Fruit fly (Drosophila melanogaster) whole organism, pupa: ENCODE data around the gene CG42538.

Experiments used
- CG10348 ChIP-seq: fragments of 200-800 bp; sonication (Bioruptor generic); IDR thresholded peaks from 2 replicates; pipeline ENCODE4 v1.3.6; 2022; ENCODE audit warnings: missing biosample characterization, missing genetic modification characterization
- CG14655 ChIP-seq: fragments of 200-800 bp; sonication (Bioruptor generic); optimal IDR thresholded peaks from 3 replicates; lab custom pipeline; 2017; ENCODE audit warnings: mild to moderate bottlenecking, missing biosample characterization, missing genetic modification reagents, missing genetic modification characterization
- CG15710 ChIP-seq: fragments of 200-800 bp; sonication (Bioruptor generic); optimal IDR thresholded peaks from 2 replicates; lab custom pipeline; 2018; ENCODE audit warnings: missing biosample characterization, mild to moderate bottlenecking, missing genetic modification characterization, moderate library complexity
- CG17806 ChIP-seq: fragments of 200-800 bp; sonication (Bioruptor generic); optimal IDR thresholded peaks from 2 replicates; lab custom pipeline; 2018; ENCODE audit warnings: missing biosample characterization, mild to moderate bottlenecking, missing genetic modification characterization, moderate library complexity
- CG4496 ChIP-seq: fragments of 200-800 bp; sonication (Bioruptor generic); IDR thresholded peaks from 3 replicates; pipeline ENCODE4 v1.3.6; 2022; ENCODE audit warnings: missing biosample characterization, missing genetic modification characterization
- CG8159 ChIP-seq: fragments of 200-800 bp; sonication (Bioruptor generic); optimal IDR thresholded peaks from 3 replicates; lab custom pipeline; 2018; ENCODE audit warnings: missing biosample characterization, mild to moderate bottlenecking, missing genetic modification characterization, moderate library complexity
- CG8301 ChIP-seq: fragments of 200-800 bp; sonication (Bioruptor generic); optimal IDR thresholded peaks from 2 replicates; lab custom pipeline; 2018; ENCODE audit warnings: missing biosample characterization, mild to moderate bottlenecking, missing genetic modification characterization
- CG9948 ChIP-seq: fragments of 200-800 bp; sonication (Bioruptor generic); optimal IDR thresholded peaks from 2 replicates; lab custom pipeline; 2018; ENCODE audit warnings: missing biosample characterization, mild to moderate bottlenecking, missing genetic modification characterization, moderate library complexity
- D1 ChIP-seq: fragments of 200-800 bp; sonication (Bioruptor generic); optimal IDR thresholded peaks from 2 replicates; lab custom pipeline; 2018; ENCODE audit warnings: missing biosample characterization, mild to moderate bottlenecking, missing genetic modification characterization, moderate library complexity
- EcR ChIP-seq: fragments of 200-800 bp; sonication (Bioruptor generic); optimal IDR thresholded peaks from 3 replicates; lab custom pipeline; 2019; ENCODE audit warnings: missing biosample characterization, missing genetic modification characterization, mild to moderate bottlenecking, moderate library complexity, missing genetic modification reagents
- Pif1B ChIP-seq: fragments of 200-800 bp; sonication (Bioruptor generic); optimal IDR thresholded peaks from 3 replicates; lab custom pipeline; 2016; ENCODE audit warnings: missing biosample characterization, missing genetic modification characterization
- fd96Ca ChIP-seq: fragments of 200-800 bp; sonication (Bioruptor generic); IDR thresholded peaks from 3 replicates; pipeline ENCODE4 v1.3.6; 2022; ENCODE audit warnings: missing biosample characterization, missing genetic modification characterization
- rn ChIP-seq: fragments of 200-800 bp; sonication (Bioruptor generic); IDR thresholded peaks from 2 replicates; pipeline ENCODE4 v1.3.6; 2022; ENCODE audit warnings: missing biosample characterization, missing genetic modification characterization

DNA sequence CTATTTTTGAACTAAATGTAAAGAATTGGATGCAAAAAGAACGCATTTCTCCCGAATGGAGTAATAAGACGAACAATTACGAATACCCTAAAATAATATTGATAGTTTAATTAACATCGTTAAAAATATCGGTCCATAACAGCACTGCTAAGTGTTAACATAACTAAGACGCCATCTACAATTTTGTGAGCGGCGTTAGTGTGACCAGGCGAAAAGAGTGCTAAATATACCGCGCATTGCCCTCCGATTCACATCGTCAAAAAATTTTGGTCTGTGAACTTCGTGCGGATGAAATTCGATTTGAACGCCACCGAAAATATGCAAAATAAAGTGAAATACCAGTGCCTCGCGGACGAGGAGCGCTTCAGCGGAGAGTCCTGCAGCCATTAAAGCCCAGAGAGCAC, 17.4 kb downstream of the CG42538 start, which contains the start of gene Mbs:
- TF ChIP-seq fd96Ca (GFP tag; lab: Robert Waterston, UW) (no peak), CG17806 (tag; lab: Kevin White, UChicago) (no peak), CG4496 (GFP tag; lab: Robert Waterston, UW) (no peak), EcR (no peak), Pif1B (no peak), D1 (tag; lab: Kevin White, UChicago) (no peak), CG9948 (tag; lab: Kevin White, UChicago) (no peak), CG8159 (tag; lab: Kevin White, UChicago) (no peak), CG10348 (GFP tag; lab: Robert Waterston, UW) (no peak), rn (GFP tag; lab: Robert Waterston, UW) (no peak), CG15710 (tag; lab: Kevin White, UChicago) (peak; percentile 10), CG8301 (tag; lab: Kevin White, UChicago) (no peak), CG14655 (GFP tag; lab: Kevin White, UChicago) (no peak)
